Fruit fly (Drosophila melanogaster) whole organism: Measurements from ENCODE around the gene Elba2.

Experiments used
- CG8478 ChIP-seq: fragments of >200 bp; optimal IDR thresholded peaks from 2 replicates; lab custom pipeline; 2018; ENCODE audit warnings: inconsistent platforms
- Dll ChIP-seq: fragments of >200 bp; optimal IDR thresholded peaks from 2 replicates; lab custom pipeline; 2017
- EcR ChIP-seq, 2 experiments: fragments of >200 bp; optimal IDR thresholded peaks; 2 replicates each; lab custom pipeline; 2017; ENCODE audit warnings: missing biosample characterization in 2 of 2, missing genetic modification characterization in 2 of 2, missing genetic modification reagents in 2 of 2
- pan ChIP-seq: fragments of >200 bp; optimal IDR thresholded peaks from 2 replicates; lab custom pipeline; 2017
- psq ChIP-seq: fragments of >200 bp; optimal IDR thresholded peaks from 2 replicates; lab custom pipeline; 2017
- usp ChIP-seq: fragments of >200 bp; optimal IDR thresholded peaks from 2 replicates; lab custom pipeline; 2017; ENCODE audit warnings: missing biosample characterization, missing genetic modification characterization, mixed read lengths

- TF ChIP-seq Dll (lab: Kevin White, UChicago), result no peak
- TF ChIP-seq EcR (GFP tag; optimal IDR thresholded peaks at IDR 0.05; lab: Kevin White, UChicago), result no peak
- TF ChIP-seq usp (GFP tag; lab: Kevin White, UChicago), result no peak
- TF ChIP-seq psq (lab: Kevin White, UChicago), result no peak
- TF ChIP-seq CG8478 (lab: Kevin White, UChicago), result no peak
- TF ChIP-seq pan (lab: Kevin White, UChicago), result no peak
These were observed 29.2 kb downstream of the Elba2 start for dm6 chr2L:2606725-2607124.
